Fruit fly (Drosophila melanogaster) whole organism, pupa: ENCODE data around the gene Teh1.
A peak's percentile ranks its signal among the peaks of the same experiment; 100 is the strongest.

Experiments used
- CG13204 ChIP-seq: fragments of 200-800 bp; sonication (Bioruptor generic); optimal IDR thresholded peaks from 2 replicates; lab custom pipeline; 2018; ENCODE audit warnings: missing biosample characterization, mild to moderate bottlenecking, missing genetic modification characterization, moderate library complexity
- CG15710 ChIP-seq: fragments of 200-800 bp; sonication (Bioruptor generic); optimal IDR thresholded peaks from 2 replicates; lab custom pipeline; 2018; ENCODE audit warnings: missing biosample characterization, mild to moderate bottlenecking, missing genetic modification characterization, moderate library complexity
- CG17806 ChIP-seq: fragments of 200-800 bp; sonication (Bioruptor generic); optimal IDR thresholded peaks from 2 replicates; lab custom pipeline; 2018; ENCODE audit warnings: missing biosample characterization, mild to moderate bottlenecking, missing genetic modification characterization, moderate library complexity
- CG32121 ChIP-seq: fragments of 200-800 bp; sonication (Bioruptor generic); IDR thresholded peaks from 2 replicates; pipeline ENCODE4 v1.3.6; 2022; ENCODE audit warnings: missing biosample characterization, missing genetic modification characterization
- CG4496 ChIP-seq: fragments of 200-800 bp; sonication (Bioruptor generic); IDR thresholded peaks from 3 replicates; pipeline ENCODE4 v1.3.6; 2022; ENCODE audit warnings: missing biosample characterization, missing genetic modification characterization
- D1 ChIP-seq: fragments of 200-800 bp; sonication (Bioruptor generic); optimal IDR thresholded peaks from 2 replicates; lab custom pipeline; 2018; ENCODE audit warnings: missing biosample characterization, mild to moderate bottlenecking, missing genetic modification characterization, moderate library complexity
- EcR ChIP-seq: fragments of 200-800 bp; sonication (Bioruptor generic); optimal IDR thresholded peaks from 3 replicates; lab custom pipeline; 2019; ENCODE audit warnings: missing biosample characterization, missing genetic modification characterization, mild to moderate bottlenecking, moderate library complexity, missing genetic modification reagents
- Pif1B ChIP-seq: fragments of 200-800 bp; sonication (Bioruptor generic); optimal IDR thresholded peaks from 3 replicates; lab custom pipeline; 2016; ENCODE audit warnings: missing biosample characterization, missing genetic modification characterization

- TF ChIP-seq D1 = no peak
- TF ChIP-seq CG4496 (GFP tag; lab: Robert Waterston, UW) = peak; percentile 84
- TF ChIP-seq CG17806 (tag; lab: Kevin White, UChicago) = peak; percentile 65
- no peak for TF ChIP-seq EcR (GFP tag; lab: Kevin White, UChicago)
- peak; percentile 78 for TF ChIP-seq CG32121
- TF ChIP-seq CG15710 (tag; lab: Kevin White, UChicago) = peak; percentile 56
- TF ChIP-seq CG13204 (GFP tag; lab: Kevin White, UChicago) = no peak
- peak; percentile 68 for TF ChIP-seq Pif1B (GFP tag; lab: Kevin White, UChicago)
These were observed 5.8 kb upstream of the Teh1 start for dm6 chr3R:9873753-9874117.
